Worm (Caenorhabditis elegans) whole organism, early embryonic: ENCODE results near the gene cua-1.

Source experiments
- aly-1 ChIP-seq: sonication (generic microtip); optimal IDR thresholded peaks from 2 replicates; lab custom pipeline; 2016; ENCODE audit warnings: missing genetic modification characterization, missing compliant biosample characterization
- ama-1 ChIP-seq: fragments of 150-350 bp; optimal IDR thresholded peaks from 2 replicates; lab custom pipeline; 2014
- tra-4 ChIP-seq: sonication (generic microtip); optimal IDR thresholded peaks from 2 replicates; lab custom pipeline; 2017; ENCODE audit warnings: missing genetic modification characterization, missing compliant biosample characterization

ce11 chrIII:13503379-13503778 lies 48.3 kb upstream of the cua-1 start, which contains the start of gene T28A8.4:
- TF ChIP-seq tra-4 (tag; lab: Kevin White, UChicago): no peak
- no peak for TF ChIP-seq ama-1 (lab: Kevin White, UChicago)
- no peak for TF ChIP-seq aly-1 (tag; lab: Kevin White, UChicago)
